Fruit fly (Drosophila melanogaster) S2 (cell line): ENCODE data around the gene Taf6.

Experiments used
- CG8478 ChIP-seq: fragments of >200 bp; optimal IDR thresholded peaks from 2 replicates; lab custom pipeline; 2018
- CTCF ChIP-seq, 2 experiments: fragments of >200 bp; optimal IDR thresholded peaks; 2 replicates each; lab custom pipeline; 2018

- TF ChIP-seq CTCF (optimal IDR thresholded peaks at IDR 0.05; lab: Kevin White, UChicago) (no peak), CG8478 (lab: Kevin White, UChicago) (no peak)
Measured at dm6 chr3L:19612172-19612571, 13.3 kb downstream of the Taf6 start, which contains the start of the genes Lon and PIG-F.
